Fruit fly (Drosophila melanogaster): ENCODE data around the gene mfrn.

Gene mfrn

DNA sequence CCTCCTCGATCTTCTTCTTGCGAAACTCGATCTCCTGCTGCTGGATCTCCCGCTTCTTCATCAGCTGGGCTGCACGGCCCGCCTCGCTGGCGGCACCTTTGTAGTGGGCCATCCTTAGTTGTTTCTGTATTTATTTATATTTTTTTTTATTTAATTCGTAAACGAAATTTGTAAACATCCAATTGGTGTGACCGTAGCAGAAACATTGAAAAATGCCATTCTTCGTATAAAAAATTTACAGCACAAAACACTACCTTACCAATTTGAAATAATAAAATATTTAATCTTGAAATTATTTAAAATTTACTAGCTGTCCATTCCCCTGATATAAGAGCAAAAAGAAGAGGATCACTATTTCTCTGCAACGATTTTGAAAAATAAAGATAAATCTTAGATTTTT is 26.9 kb downstream of the mfrn start, which contains the start of gene CG12259:
Gene CG12259, minus strand, starts transcription at position 207 of the 400 bp plus-strand sequence.
- no peak for TF ChIP-seq Pif1A (GFP tag; optimal IDR thresholded peaks at IDR 0.05)

DNA sequence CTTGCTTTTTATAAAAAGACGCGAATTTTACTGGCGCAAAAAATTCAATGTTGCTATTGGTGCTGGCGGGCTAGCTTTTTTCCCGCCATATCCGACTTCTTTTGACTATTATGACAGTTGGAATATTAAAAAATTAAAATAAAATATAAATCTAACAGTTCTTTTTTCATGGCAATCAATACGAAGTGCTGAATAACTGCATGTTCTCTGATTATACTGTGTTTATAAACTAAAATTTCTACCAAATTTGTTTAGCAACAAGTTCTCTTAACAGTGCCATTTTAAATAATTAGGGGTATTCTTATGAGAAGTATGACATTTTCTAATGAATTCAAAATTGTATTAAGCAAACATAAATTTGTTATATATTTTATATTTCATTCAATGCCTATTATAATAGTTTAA is 28.4 kb downstream of the mfrn start, which contains the start of gene Boh1:
Gene Boh1, minus strand, starts transcription at position 76 of the 405 bp plus-strand sequence.
- TF ChIP-seq CG34367 (tag; optimal IDR thresholded peaks at IDR 0.05), result no peak
- peak; percentile 39 for TF ChIP-seq Snoo (tag; optimal IDR thresholded peaks at IDR 0.05)
- TF ChIP-seq CG8159 (tag; optimal IDR thresholded peaks at IDR 0.05), result peak; percentile 46
- TF ChIP-seq CG13204 (GFP tag; optimal IDR thresholded peaks at IDR 0.05), result no peak
- no peak for TF ChIP-seq CG15710 (tag; optimal IDR thresholded peaks at IDR 0.05)
- TF ChIP-seq CG32121 (GFP tag; IDR thresholded peaks at IDR 0.05), result no peak
- no peak for TF ChIP-seq rn (GFP tag; IDR thresholded peaks at IDR 0.05)

DNA sequence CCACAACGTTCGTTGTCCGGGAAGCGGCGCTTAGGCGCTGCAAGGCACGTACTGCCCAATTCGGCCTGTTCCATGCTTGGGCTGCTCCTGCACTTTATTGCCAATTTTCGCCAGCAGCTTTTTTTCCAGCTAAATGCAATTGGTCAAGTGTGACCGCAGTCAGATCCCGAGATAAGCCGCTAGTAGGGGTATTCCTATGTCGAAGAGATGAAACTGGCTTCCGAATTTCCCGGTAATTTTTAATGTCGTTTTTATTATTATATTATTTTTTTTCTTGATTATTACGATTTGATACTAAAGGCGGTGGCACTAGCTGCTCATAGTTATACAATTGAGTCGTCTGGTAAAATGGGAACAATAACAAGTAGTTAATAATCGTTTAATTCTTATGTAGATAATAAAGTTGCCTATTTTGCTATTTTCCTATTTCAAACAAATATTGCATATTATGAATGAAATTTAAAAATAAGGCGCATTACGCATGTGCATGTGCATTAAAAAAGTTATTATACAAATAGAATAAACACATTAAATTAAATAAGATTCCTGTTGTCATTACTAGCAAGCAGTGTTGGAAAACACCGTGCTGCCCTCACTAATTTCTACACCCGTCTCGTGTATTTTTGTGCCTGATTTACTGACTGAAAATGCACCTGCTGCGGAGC is 31.3 kb downstream of the mfrn start, which contains the start of the genes CG5003 and mRpS22:
Gene CG5003, minus strand, starts transcription at position 162 of the 665 bp plus-strand sequence.
Gene mRpS22, plus strand, starts transcription at position 554 of the 665 bp plus-strand sequence.
- peak; percentile 4 for TF ChIP-seq CG9948 (tag; optimal IDR thresholded peaks at IDR 0.05)
- no peak for TF ChIP-seq Pif1A (GFP tag; optimal IDR thresholded peaks at IDR 0.05)
- no peak for TF ChIP-seq CG14655 (GFP tag; optimal IDR thresholded peaks at IDR 0.05)
- TF ChIP-seq fd96Ca (GFP tag; IDR thresholded peaks at IDR 0.05), result no peak
- TF ChIP-seq CG4496 (GFP tag; IDR thresholded peaks at IDR 0.05), result 0 out of 3 replicates have a peak, but pooled peaks have one; percentile 34
- TF ChIP-seq CG17806 (tag; optimal IDR thresholded peaks at IDR 0.05), result peak; percentile 12
- TF ChIP-seq CG13204 (GFP tag; optimal IDR thresholded peaks at IDR 0.05), result no peak
- no peak for TF ChIP-seq CG34367 (tag; optimal IDR thresholded peaks at IDR 0.05)
- TF ChIP-seq Ets98B (GFP tag; IDR thresholded peaks at IDR 0.05), result no peak
- peak; percentile 44 for TF ChIP-seq Snoo (tag; optimal IDR thresholded peaks at IDR 0.05)
- peak; percentile 55 for TF ChIP-seq CG15710 (tag; optimal IDR thresholded peaks at IDR 0.05)
- peak; percentile 43 for TF ChIP-seq Pif1B (GFP tag; optimal IDR thresholded peaks at IDR 0.05)
- no peak for TF ChIP-seq CG8301 (tag; optimal IDR thresholded peaks at IDR 0.05)
- TF ChIP-seq CG8159 (tag; optimal IDR thresholded peaks at IDR 0.05), result peak; percentile 53

DNA sequence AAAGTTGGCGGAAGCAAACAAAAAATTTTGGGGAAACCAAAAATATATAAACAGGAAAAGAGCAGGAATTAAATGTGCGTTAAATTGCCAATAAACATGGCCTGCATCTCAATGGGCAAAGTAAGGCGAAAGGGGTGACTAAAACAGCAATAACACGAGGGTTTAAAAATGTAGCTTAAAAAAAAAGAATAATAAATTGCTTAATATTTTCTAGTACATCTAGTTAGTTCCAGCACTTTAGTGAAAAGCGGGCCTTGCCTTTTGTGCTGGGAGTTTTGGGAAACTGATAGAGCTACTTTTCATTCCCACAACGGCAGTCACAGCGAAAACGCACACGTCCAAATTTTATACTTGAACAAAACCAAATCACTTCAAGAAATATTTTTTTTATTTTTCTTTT is 35.7 kb downstream of the mfrn start, which contains the start of gene mil:
Gene mil, plus strand, starts transcription at position 301 of the 400 bp plus-strand sequence.
- TF ChIP-seq Snoo (tag; optimal IDR thresholded peaks at IDR 0.05), result no peak
- no peak for TF ChIP-seq CG12605 (GFP tag; IDR thresholded peaks at IDR 0.05)
- TF ChIP-seq EcR (GFP tag; optimal IDR thresholded peaks at IDR 0.05), result no peak
- TF ChIP-seq CG34367 (tag; optimal IDR thresholded peaks at IDR 0.05), result no peak
- no peak for TF ChIP-seq CG8159 (tag; optimal IDR thresholded peaks at IDR 0.05)
- TF ChIP-seq Ets98B (GFP tag; IDR thresholded peaks at IDR 0.05), result no peak
- TF ChIP-seq CG8301 (tag; optimal IDR thresholded peaks at IDR 0.05), result no peak
- TF ChIP-seq CG13204 (GFP tag; optimal IDR thresholded peaks at IDR 0.05), result no peak
- TF ChIP-seq D1 (tag; optimal IDR thresholded peaks at IDR 0.05), result no peak
- no peak for TF ChIP-seq Pif1A (GFP tag; optimal IDR thresholded peaks at IDR 0.05)
- no peak for TF ChIP-seq fd96Ca (GFP tag; IDR thresholded peaks at IDR 0.05)
- no peak for TF ChIP-seq CG9948 (tag; optimal IDR thresholded peaks at IDR 0.05)
- TF ChIP-seq CG4496 (GFP tag; IDR thresholded peaks at IDR 0.05), result no peak
- TF ChIP-seq CG14655 (GFP tag; optimal IDR thresholded peaks at IDR 0.05), result no peak
- no peak for TF ChIP-seq CG17806 (tag; optimal IDR thresholded peaks at IDR 0.05)
- TF ChIP-seq Pif1B (GFP tag; optimal IDR thresholded peaks at IDR 0.05), result no peak
- TF ChIP-seq rn (GFP tag; IDR thresholded peaks at IDR 0.05), result no peak
- no peak for TF ChIP-seq CG10348 (GFP tag; IDR thresholded peaks at IDR 0.05)
- no peak for TF ChIP-seq CG15710 (tag; optimal IDR thresholded peaks at IDR 0.05)

DNA sequence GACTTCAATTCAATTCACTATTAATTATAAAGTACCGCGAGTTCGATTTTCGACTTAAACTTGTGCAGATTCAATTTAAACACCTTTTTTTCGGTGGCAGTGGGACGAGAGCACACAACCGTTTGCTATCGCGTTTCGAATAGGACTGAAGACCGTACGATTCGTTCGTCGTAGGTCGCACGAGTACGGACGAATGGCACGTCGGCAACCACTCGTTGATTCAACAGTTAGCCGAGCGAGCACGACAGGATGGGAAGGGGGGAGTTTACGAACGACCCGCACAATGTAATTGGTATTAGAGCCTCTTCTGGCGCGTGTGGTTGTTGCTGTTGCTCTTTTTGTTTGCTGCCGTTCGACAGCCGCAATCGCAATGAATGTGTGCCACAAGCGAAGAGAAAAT is 42.1 kb downstream of the mfrn start, which contains the start of gene CG34353:
Gene CG34353, minus strand, starts transcription at position 149 of the 400 bp plus-strand sequence.
- TF ChIP-seq CG12605 (GFP tag; IDR thresholded peaks at IDR 0.05) (0 out of 2 replicates have a peak, but pooled peaks have one; percentile 11), CG9948 (tag; optimal IDR thresholded peaks at IDR 0.05) (no peak), CG13204 (GFP tag; optimal IDR thresholded peaks at IDR 0.05) (peak; percentile 12), Pif1A (GFP tag; optimal IDR thresholded peaks at IDR 0.05) (peak; percentile 43)
